Fruit fly (Drosophila melanogaster) whole organism, adult: ENCODE data around the gene CG43117.

Experiments
- CG12768 ChIP-seq: fragments of 200-800 bp; sonication (Bioruptor generic); optimal IDR thresholded peaks from 2 replicates; lab custom pipeline; 2017; ENCODE audit warnings: missing biosample characterization, missing genetic modification characterization, mild to moderate bottlenecking, moderate library complexity, missing genetic modification reagents
- CG33017 ChIP-seq: fragments of 200-800 bp; sonication (Bioruptor generic); optimal IDR thresholded peaks from 2 replicates; lab custom pipeline; 2018; ENCODE audit warnings: missing biosample characterization, mild to moderate bottlenecking, missing genetic modification characterization, moderate library complexity
- Clk ChIP-seq: fragments of 200-800 bp; sonication (Bioruptor generic); optimal IDR thresholded peaks from 2 replicates; lab custom pipeline; 2017; ENCODE audit warnings: missing biosample characterization, missing genetic modification characterization
- Hr96 ChIP-seq: fragments of 200-800 bp; sonication (Bioruptor generic); optimal IDR thresholded peaks from 2 replicates; lab custom pipeline; 2016; ENCODE audit warnings: missing biosample characterization, missing genetic modification characterization
- cic ChIP-seq: fragments of 200-800 bp; sonication (Bioruptor generic); optimal IDR thresholded peaks from 2 replicates; lab custom pipeline; 2017; ENCODE audit warnings: missing biosample characterization, mild to moderate bottlenecking, missing genetic modification characterization, moderate library complexity
- kay ChIP-seq: fragments of 200-800 bp; sonication (Bioruptor generic); peaks from one replicate; lab custom pipeline; 2016; ENCODE audit warnings: missing biosample characterization, missing genetic modification characterization, borderline replicate concordance
- ovo ChIP-seq: fragments of 200-800 bp; sonication (Bioruptor generic); optimal IDR thresholded peaks from 2 replicates; lab custom pipeline; 2016; ENCODE audit warnings: missing biosample characterization, missing genetic modification characterization
- pad ChIP-seq: fragments of 200-800 bp; sonication (Bioruptor generic); optimal IDR thresholded peaks from 3 replicates; lab custom pipeline; 2017; ENCODE audit warnings: missing biosample characterization, missing genetic modification characterization, mild to moderate bottlenecking, moderate library complexity, missing genetic modification reagents
- tj ChIP-seq: fragments of 200-800 bp; sonication (Bioruptor generic); optimal IDR thresholded peaks from 3 replicates; lab custom pipeline; 2017; ENCODE audit warnings: missing biosample characterization, mild to moderate bottlenecking, missing genetic modification characterization, moderate library complexity

DNA sequence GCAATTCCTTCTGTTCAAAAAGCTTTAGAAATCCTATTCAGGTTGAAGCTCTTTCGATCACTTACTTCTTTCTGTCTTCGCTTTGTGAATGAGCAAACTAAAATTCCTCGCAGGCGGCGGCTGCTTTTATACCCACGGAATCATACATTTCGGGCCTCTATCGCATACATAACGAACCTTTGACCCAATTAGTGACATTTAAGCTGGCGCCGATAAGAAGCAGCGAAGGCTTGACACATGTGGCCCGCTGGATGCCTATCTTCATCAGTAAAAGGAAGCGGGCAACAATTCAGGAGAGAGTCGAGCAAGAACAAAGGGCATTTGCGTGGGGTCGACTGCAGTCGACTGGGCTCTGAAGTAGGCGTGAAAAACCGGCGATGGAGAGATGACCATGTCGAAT, 28.9 kb upstream of the CG43117 start, which contains the start of gene CG34291:
- TF ChIP-seq cic (no peak), kay (no peak), Clk (GFP tag; lab: Kevin White, UChicago) (no peak), Hr96 (GFP tag; lab: Kevin White, UChicago) (no peak), CG33017 (tag; lab: Kevin White, UChicago) (no peak), CG12768 (no peak), tj (GFP tag; lab: Kevin White, UChicago) (no peak), ovo (GFP tag; lab: Kevin White, UChicago) (no peak), pad (no peak)
